Worm (Caenorhabditis elegans): Measurements from ENCODE around the gene Y51A2A.5.
"Not testable (repeated sequence)": the region's sequence is repeated elsewhere in the genome, so short reads cannot be mapped to it uniquely, and the experiment has no call there.

Gene Y51A2A.5

DNA sequence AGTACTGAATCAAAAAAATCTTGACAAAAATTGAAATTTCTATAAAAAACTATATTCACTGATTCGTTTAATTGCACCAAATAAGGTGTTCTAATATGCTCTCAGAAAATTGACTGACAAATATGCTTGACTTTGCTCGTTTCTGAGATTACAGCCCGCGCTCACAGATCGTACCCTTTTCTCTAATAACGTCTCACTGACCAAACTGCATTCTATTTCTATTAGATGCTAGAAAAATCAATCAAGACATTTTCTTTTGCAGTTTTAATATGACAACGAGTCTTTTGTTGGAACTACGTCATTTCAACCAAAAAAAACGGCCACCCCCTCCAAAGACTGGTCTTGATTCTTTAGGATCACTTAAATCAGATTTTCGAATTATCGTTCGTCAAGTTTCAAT, 16.0 kb upstream of the Y51A2A.5 start, which contains the start of gene clec-247 (continued):
- TF ChIP-seq ceh-58 (GFP tag; IDR thresholded peaks at IDR 0.05) (no peak), die-1 (tag; optimal IDR thresholded peaks at IDR 0.05) (no peak)

DNA sequence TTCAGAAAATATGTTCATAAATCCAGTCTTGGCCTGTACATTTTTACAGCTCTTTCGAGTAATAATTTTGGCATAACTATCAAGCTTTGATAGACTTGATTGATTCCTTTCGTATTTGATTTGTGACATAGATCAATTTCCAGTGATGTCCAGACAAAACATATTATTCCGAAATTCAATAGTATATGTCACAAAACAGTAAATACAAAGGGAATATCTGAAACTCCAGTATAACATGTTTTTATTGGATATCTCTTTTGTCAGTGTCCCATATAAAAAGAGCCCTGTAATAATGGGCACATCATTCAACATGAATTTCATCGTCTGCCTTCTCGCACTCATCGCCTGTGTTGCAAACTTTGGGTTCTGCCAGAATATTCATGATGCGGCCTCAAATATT, 8.0 kb upstream of the Y51A2A.5 start, which contains the start of gene Y51A2A.4:
Gene Y51A2A.4, plus strand, starts transcription at position 301 of the 400 bp plus-strand sequence.
- TF ChIP-seq Y95B8A.8 (GFP tag; IDR thresholded peaks at IDR 0.05), result no peak

DNA sequence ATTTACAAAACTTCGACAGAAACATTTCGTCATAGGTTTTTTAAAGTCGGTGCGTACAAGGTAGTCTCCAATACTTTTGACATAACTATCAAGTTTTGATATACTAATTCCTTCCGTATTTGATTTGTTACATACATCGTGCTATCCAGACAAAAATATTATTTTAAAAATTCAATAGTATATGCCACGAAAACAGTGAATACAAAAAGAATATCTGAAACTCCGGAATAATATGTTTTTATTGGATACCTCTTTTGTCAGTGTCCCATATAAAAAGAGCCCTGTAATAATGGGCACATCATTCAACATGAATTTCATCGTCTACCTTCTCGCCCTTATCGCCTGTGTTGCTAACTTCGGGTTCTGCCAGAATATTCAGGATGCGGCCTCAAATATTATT, 6.3 kb upstream of the Y51A2A.5 start, which contains the start of gene Y51A2A.12:
Gene Y51A2A.12, plus strand, starts transcription at position 301 of the 400 bp plus-strand sequence.
- TF ChIP-seq nhr-80 (tag; optimal IDR thresholded peaks at IDR 0.05) (no peak), sptf-2 (GFP tag; optimal IDR thresholded peaks at IDR 0.05) (no peak), F55B11.4 (tag; optimal IDR thresholded peaks at IDR 0.05; ENCODE audit: borderline replicate concordance, insufficient read depth) (no peak), lin-40 (tag; optimal IDR thresholded peaks at IDR 0.05) (no peak), rpc-1 (optimal IDR thresholded peaks at IDR 0.05) (no peak), rpc-1 (tag; optimal IDR thresholded peaks at IDR 0.05) (no peak), snpc-1.3 (tag; optimal IDR thresholded peaks at IDR 0.05; ENCODE audit: insufficient read depth) (no peak), die-1 (tag; optimal IDR thresholded peaks at IDR 0.05) (no peak), B0019.2 (GFP tag; conservative IDR thresholded peaks at IDR 0.05) (no peak), F57A8.1 (GFP tag; optimal IDR thresholded peaks at IDR 0.05) (no peak), ceh-58 (GFP tag; IDR thresholded peaks at IDR 0.05) (no peak), lin-35 (GFP tag; optimal IDR thresholded peaks at IDR 0.05) (no peak)

DNA sequence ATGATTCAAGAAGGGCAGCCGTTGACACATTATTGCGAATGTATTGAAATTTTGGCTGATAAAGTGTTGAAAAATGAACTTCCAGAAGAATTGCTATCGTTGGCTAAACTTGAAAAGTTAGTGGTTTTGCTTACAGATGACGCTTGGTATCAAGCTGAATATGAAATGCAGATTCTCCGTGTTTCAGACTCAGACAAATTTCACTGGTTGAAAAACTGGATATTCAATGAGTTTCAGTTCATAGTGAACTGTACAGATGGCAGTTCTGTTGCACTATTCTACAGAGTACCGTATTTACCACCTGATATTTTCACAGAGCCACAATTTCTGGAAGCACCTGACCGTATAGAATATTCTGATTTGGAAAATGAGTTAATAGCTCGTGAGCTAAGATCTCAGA, 707 bp downstream of the Y51A2A.5 start:
- TF ChIP-seq ztf-26 (tag; optimal IDR thresholded peaks at IDR 0.05) (no peak), F23B12.7 (tag; optimal IDR thresholded peaks at IDR 0.05; ENCODE audit: insufficient read depth) (no peak), egl-44 (GFP tag; IDR thresholded peaks at IDR 0.05) (no peak), Y53G8AR.9 (GFP tag; conservative IDR thresholded peaks at IDR 0.05) (no peak), B0019.2 (GFP tag; conservative IDR thresholded peaks at IDR 0.05) (no peak), C17E4.6 (GFP tag; IDR thresholded peaks at IDR 0.05) (no peak), aptf-2 (GFP tag; conservative IDR thresholded peaks at IDR 0.05) (no peak), nhr-179 (tag; optimal IDR thresholded peaks at IDR 0.05) (no peak), ztf-25 (GFP tag; IDR thresholded peaks at IDR 0.05) (no peak), Y95B8A.8 (GFP tag; IDR thresholded peaks at IDR 0.05) (no peak), rpc-1 (optimal IDR thresholded peaks at IDR 0.05) (no peak), rpc-1 (tag; optimal IDR thresholded peaks at IDR 0.05) (no peak), bed-2 (GFP tag; IDR thresholded peaks at IDR 0.05) (no peak), zfh-2 (GFP tag; conservative IDR thresholded peaks at IDR 0.05) (no peak), B0336.3 (GFP tag; IDR thresholded peaks at IDR 0.05) (no peak), rec-8 (tag; optimal IDR thresholded peaks at IDR 0.05) (no peak), tlf-1 (GFP tag; optimal IDR thresholded peaks at IDR 0.05) (no peak), let-607 (tag; optimal IDR thresholded peaks at IDR 0.05) (no peak), F22D6.2 (tag; optimal IDR thresholded peaks at IDR 0.05) (no peak)

DNA sequence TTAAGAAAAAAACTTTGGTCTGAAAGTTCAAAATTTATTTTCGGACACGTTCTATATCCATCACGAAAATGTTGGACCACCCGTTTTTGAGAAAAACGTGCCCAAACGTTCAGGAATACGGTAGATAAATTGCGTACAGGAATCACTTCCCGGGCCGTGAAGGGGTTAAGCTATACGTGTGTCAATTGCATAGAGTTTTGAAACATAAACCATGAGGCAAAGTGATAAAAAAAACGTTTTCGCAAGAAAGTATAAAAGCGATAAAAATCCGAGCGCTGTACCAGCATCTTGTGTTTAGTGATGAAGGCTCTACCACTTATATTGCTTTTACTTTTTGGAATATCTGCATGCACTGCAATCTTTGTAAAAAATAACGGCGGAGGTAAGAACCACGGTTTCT, 3.8 kb downstream of the Y51A2A.5 start, which contains the start of gene Y51A2A.6:
Gene Y51A2A.6, plus strand, starts transcription at position 301 of the 400 bp plus-strand sequence.
- TF ChIP-seq him-1 (tag; optimal IDR thresholded peaks at IDR 0.05); lsy-27 (tag; optimal IDR thresholded peaks at IDR 0.05; ENCODE audit: borderline replicate concordance, insufficient read depth); C06A6.2 (GFP tag; conservative IDR thresholded peaks at IDR 0.05): not testable (repeated sequence)
